Worm (Caenorhabditis elegans) whole organism, L3 larva: ENCODE data around the gene str-188.

ENCODE experiments used
- ceh-9 ChIP-seq: sonication (generic microtip); optimal IDR thresholded peaks from 2 replicates; lab custom pipeline; 2018; ENCODE audit warnings: missing biosample characterization, missing genetic modification characterization
- elt-2 ChIP-seq: sonication (generic microtip); optimal IDR thresholded peaks from 2 replicates; lab custom pipeline; 2016; ENCODE audit warnings: missing genetic modification reagents, mild to moderate bottlenecking, missing genetic modification characterization, missing compliant biosample characterization
- nhr-28 ChIP-seq: fragments of 150-350 bp; optimal IDR thresholded peaks from 2 replicates; lab custom pipeline; 2014; ENCODE audit warnings: missing biosample characterization, missing genetic modification characterization

DNA sequence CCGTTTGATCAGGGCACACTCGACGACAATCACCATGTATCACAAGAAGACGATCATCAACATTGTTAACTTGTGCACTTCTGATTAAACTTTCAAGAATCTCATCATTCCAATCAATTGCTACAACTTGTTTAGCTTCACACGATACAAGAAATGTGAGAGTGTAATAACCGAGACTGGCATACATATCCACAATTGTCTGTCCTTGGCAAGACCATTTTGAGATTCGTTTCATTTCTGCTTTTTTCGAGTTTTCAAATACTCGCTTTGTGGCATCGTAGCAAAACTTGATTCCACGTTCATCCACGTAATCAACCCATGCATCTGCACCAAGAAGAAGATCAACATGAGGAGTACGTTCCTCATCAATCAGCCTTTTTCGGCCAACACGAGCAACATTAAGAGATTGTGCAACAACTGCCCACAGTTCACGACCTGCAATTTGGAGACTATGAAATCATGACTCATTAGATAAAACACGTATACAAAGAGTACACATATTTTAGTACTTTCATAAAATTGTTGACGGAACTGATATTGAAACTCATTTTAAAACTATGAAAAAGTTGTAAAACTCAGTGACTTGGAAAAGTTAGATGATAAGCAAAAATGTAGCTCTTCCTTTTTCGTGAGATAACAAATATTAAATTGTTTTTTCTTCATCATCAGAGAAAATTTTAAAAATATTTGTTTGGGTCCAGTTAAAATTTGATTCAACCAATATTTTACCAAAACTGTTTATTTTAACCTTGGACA is 3.9 kb upstream of the str-188 start:
- TF ChIP-seq ceh-9, result no peak
- peak; percentile 59 for TF ChIP-seq elt-2 (tag; lab: Kevin White, UChicago)
- TF ChIP-seq nhr-28 (tag; lab: Kevin White, UChicago), result no peak
